Worm (Caenorhabditis elegans): ENCODE measurements around the gene T13H10.2.

DNA sequence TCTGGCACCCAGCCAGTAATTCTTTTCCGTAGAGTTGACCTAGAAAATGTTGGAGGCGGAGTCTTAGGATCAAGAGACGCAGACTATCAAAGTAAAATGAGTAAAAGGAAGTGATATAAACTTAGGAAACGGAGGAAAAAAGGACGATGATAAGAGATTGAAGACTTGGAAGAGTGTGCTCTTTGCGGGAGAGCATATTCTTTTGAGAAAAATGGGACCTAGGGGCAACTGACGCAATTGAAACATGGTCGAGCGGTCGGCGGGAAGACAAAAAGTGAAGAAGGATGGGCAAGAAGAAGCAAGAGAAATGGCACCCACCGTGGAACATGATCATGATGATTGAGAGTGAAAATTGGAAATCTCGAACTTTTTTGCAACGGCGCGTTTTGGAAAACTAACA is 16.0 kb upstream of the T13H10.2 start:
- TF ChIP-seq tab-1 (GFP tag; IDR thresholded peaks at IDR 0.05) (no peak), cog-1 (tag; optimal IDR thresholded peaks at IDR 0.05) (no peak), flt-1 (GFP tag; IDR thresholded peaks at IDR 0.05) (no peak), ztf-23 (GFP tag; IDR thresholded peaks at IDR 0.05) (no peak), klf-2 (GFP tag; conservative IDR thresholded peaks at IDR 0.05) (no peak)
